Worm (Caenorhabditis elegans) whole organism, L4/young adult: ENCODE results near the gene C02H6.1.
"Not testable (repeated sequence)": the region's sequence is repeated elsewhere in the genome, so short reads cannot be mapped to it uniquely, and the experiment has no call there.

Experiments used
- W03F9.2 ChIP-seq: fragments of 150-350 bp; optimal IDR thresholded peaks from 2 replicates; lab custom pipeline; 2014; ENCODE audit warnings: missing biosample characterization, missing genetic modification characterization
- dao-5 ChIP-seq: sonication (generic microtip); optimal IDR thresholded peaks from 2 replicates; lab custom pipeline; 2016; ENCODE audit warnings: missing genotype, missing genetic modification characterization, moderate library complexity, missing compliant biosample characterization
- him-1 ChIP-seq: sonication (generic microtip); optimal IDR thresholded peaks from 2 replicates; lab custom pipeline; 2016; ENCODE audit warnings: missing genotype, missing genetic modification reagents, missing genetic modification characterization, missing compliant biosample characterization

The C02H6.1 gene

DNA sequence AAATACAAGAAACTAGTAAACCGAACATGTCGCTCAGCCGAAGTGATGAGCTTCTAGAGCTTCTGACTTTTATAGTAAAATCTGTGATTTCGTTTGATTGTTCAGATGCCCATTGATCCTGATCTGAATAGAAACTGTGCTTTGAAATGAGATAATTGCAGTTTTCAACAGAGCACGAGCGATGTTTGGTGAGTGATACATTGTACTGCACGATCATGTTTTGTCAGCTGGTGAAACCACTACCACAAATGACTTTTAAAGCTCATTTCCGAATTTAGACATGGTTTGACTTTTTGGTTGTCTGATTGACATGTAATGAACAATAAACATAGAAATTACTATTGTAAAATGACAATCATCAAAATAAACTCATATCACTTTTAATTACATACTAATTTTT, 34.2 kb downstream of the C02H6.1 start, which contains the start of gene tag-293:
Gene tag-293, minus strand, starts transcription at position 101 of the 400 bp plus-strand sequence.
- TF ChIP-seq W03F9.2 (tag; lab: Kevin White, UChicago) (no peak), dao-5 (tag; lab: Kevin White, UChicago) (no peak), him-1 (tag; lab: Kevin White, UChicago) (no peak)

DNA sequence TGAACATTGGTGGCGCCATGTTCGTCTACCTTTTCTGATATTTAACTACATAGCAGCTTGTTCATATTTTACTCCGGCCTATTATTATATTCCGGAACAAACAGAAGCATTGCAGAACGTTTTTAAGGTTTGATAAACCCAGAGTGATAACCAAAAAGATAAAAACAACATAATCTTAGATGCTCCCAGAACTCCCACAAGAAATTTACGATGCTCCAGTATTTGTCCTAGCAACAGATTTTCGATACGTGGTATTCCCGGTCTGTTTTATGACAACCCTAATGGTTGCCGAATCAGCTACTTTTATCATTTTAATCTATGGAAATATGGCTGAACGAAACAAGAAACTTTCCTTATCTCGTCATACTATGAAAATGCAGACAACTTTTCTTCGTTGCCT, 36.1 kb downstream of the C02H6.1 start:
- TF ChIP-seq him-1 (tag; lab: Kevin White, UChicago) (no peak), W03F9.2 (tag; lab: Kevin White, UChicago) (no peak), dao-5 (tag; lab: Kevin White, UChicago) (no peak)

DNA sequence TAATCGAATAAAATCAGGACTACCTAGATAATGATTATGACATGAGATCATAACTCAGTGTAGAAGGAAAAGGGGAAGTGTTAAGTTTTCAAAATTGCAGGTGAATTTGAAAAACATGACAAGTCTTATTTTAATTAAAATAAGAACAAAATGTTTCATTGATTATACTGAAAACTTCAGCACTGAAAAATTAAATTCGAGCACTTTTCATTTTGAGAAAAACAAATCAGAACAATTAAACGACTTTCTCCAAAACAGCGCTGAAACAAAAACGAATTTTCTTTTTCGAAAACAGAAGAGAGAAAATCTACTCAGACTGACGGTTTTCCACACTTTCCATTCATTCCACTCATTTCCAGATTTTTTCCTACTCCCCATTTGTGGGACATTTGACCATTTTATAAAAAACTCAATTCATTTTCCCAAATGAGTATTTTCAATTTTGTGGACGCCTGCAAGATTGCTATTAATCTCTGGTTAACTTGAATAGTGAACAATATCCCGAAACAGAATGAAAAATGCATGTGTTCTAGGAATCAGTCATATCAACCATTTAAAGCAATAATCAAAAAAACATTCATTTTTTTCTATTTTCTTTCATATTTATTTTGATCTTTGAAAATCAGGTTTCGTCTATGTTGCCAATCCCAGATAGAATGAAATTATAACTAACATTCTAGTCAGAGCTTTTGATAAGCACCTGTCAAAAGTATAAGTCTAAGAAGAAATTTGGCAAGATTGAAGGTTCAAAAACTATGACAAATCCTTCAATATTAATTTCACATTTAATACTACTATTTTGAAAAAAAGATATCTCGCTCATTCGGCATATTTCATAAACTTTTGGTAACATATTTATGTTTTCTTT, 37.3 kb downstream of the C02H6.1 start, which contains the start of the genes srh-231 and srh-275:
Gene srh-231, minus strand, starts transcription at position 51 of the 868 bp plus-strand sequence.
Gene srh-275, plus strand, starts transcription at position 818 of the 868 bp plus-strand sequence.
- TF ChIP-seq dao-5 (tag; lab: Kevin White, UChicago) (no peak), him-1 (tag; lab: Kevin White, UChicago) (no peak), W03F9.2 (tag; lab: Kevin White, UChicago) (no peak)

DNA sequence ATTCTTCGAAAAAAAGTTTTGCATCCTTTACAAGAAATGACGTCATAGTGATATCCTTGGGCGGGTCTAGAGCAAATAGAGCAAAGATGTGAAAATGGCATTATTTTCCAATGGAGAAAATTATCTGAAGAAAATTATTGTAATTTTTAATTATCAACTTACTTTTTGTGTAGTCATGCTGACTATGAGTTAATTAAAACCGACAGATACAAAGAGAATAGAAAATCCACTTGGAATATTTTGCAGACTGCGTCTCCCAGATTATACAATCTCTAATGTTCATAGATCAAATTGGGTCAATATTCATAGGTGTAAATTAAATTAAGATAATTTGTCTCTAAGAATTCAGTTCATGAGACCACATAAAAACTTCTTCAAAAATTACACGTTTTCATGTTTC, 40.1 kb downstream of the C02H6.1 start, which contains the start of gene nhr-149:
Gene nhr-149, minus strand, starts transcription at position 101 of the 400 bp plus-strand sequence.
- TF ChIP-seq dao-5 (tag; lab: Kevin White, UChicago) = no peak
- no peak for TF ChIP-seq W03F9.2 (tag; lab: Kevin White, UChicago)
- no peak for TF ChIP-seq him-1 (tag; lab: Kevin White, UChicago)

DNA sequence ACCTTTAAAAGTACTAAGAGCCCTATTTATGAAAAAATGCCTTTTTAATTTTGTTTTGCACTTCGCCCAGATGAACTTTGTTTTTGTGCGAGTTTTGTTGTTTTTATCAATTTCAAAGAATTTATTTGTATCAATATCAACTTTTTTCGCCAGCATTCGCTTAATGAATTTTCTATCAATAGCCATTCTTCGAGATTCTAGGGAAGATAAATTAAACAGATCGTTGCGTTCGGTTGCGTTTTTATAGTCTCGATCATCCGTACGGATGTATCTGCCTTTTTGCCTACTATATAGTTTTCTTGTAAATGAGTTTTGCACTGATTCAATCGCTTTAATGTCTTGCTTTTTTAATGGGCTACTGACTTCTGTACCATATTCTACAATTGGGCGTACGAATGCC, 44.2 kb downstream of the C02H6.1 start, which contains the start of gene nhr-147:
Gene nhr-147, plus strand, starts transcription at position 301 of the 400 bp plus-strand sequence.
- TF ChIP-seq dao-5, W03F9.2, him-1 (tag; lab: Kevin White, UChicago): not testable (repeated sequence)

DNA sequence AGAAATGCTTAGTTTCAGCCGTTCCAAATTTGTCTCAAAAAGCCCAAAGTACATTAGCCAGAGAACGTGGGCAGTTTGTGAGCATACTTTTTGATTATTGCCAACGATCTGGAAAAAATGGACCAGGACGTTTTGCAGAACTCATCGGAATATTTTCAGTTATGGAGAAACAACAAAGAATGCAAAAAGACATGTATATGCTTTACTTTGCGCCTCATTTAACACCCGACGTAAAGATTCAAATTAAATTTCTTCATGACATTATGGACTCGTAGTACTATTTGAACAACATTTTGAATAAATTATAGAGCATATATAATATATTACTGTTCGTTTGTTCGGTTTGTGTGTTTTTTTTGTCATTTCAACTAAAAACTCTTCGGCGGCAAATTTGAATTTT, 46.1 kb downstream of the C02H6.1 start, which contains the start of gene srh-244:
Gene srh-244, plus strand, starts transcription at position 301 of the 400 bp plus-strand sequence.
- TF ChIP-seq W03F9.2 (tag; lab: Kevin White, UChicago) = no peak
- no peak for TF ChIP-seq him-1 (tag; lab: Kevin White, UChicago)
- no peak for TF ChIP-seq dao-5 (tag; lab: Kevin White, UChicago)

DNA sequence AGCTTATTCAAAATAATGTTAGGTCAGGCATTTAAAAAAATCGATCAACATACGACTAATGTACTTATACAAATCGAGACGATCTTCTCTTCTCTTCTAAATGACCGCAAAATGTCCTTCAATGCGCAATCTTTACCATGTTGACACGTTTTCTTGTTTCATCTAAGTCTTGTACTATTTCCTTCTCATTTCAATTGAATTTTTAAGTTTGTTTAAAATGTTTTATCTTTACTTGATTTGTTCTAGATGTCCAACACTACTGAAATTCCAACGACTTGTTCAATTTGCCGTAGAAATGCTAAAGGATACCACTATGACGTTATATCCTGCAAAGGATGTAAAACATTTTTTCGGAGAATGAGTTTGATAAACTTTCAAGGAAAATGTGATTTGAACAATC, 47.7 kb downstream of the C02H6.1 start, which contains the start of the genes nhr-263 and nhr-148:
Gene nhr-263, minus strand, starts transcription at position 101 of the 400 bp plus-strand sequence.
Gene nhr-148, plus strand, starts transcription at position 215 of the 400 bp plus-strand sequence.
- TF ChIP-seq him-1 (tag; lab: Kevin White, UChicago) (no peak), W03F9.2 (tag; lab: Kevin White, UChicago) (no peak), dao-5 (tag; lab: Kevin White, UChicago) (no peak)

DNA sequence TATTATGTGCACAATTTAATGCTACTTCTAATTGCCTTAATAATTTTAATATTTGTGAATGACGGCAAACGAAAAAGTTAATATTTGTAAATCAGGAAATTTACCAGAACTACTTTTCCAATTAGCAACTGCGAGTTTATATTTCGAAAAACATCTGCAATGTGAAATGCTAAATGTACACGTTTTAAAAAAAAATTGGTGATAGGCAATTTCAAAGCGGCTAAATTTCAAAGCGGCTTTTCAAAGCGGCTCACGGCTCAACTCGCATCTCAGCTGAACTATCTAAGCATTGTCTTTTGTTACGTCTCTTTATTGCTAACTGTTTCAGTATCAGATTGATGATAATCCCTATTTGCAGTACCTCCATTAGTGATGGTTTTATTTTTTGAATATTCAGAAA, 49.8 kb downstream of the C02H6.1 start, which contains the start of gene srh-187:
Gene srh-187, minus strand, starts transcription at position 101 of the 400 bp plus-strand sequence.
- TF ChIP-seq W03F9.2 (tag; lab: Kevin White, UChicago) (no peak), dao-5 (tag; lab: Kevin White, UChicago) (no peak)
